Worm (Caenorhabditis elegans): ENCODE data around the gene C15H9.3.

DNA sequence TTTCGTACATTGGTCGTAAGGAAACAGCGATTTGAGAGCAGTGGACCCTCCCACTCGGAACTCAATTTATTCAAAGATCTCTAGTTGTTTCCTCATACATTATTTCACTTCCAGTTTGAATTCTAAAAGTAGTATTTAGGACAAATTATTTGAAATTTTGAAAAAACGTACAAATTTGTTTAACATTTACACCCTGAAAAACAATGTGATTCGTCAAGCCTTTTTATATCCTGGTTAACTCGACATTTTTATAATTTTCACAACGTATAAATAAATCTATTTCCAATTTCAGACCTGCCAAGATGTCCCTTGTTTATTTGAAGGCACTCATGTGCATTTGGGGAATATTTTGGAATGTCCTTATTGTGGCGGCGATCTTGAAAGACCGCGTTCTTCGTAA, at the start of gene C15H9.3:
- TF ChIP-seq skn-1 (tag; optimal IDR thresholded peaks at IDR 0.05) (no peak), ztf-11 (tag; optimal IDR thresholded peaks at IDR 0.05) (no peak), nhr-77 (tag; optimal IDR thresholded peaks at IDR 0.05) (no peak), egl-27 (tag; optimal IDR thresholded peaks at IDR 0.05) (no peak), unc-62 (GFP tag; optimal IDR thresholded peaks at IDR 0.05) (no peak), ama-1 (optimal IDR thresholded peaks at IDR 0.05) (no peak), fos-1 (tag; optimal IDR thresholded peaks at IDR 0.05) (no peak)

All from whole organism, L2 larva.